Worm (Caenorhabditis elegans) whole organism, L1 larva: Measurements from ENCODE around the gene F44G4.6.

Source experiments
- ama-1 ChIP-seq: fragments of 150-350 bp; optimal IDR thresholded peaks from 2 replicates; lab custom pipeline; 2014
- egl-13 ChIP-seq: sonication (generic microtip); optimal IDR thresholded peaks from 2 replicates; lab custom pipeline; 2016; ENCODE audit warnings: missing genotype, missing genetic modification reagents, missing genetic modification characterization, missing compliant biosample characterization
- egl-27 ChIP-seq, 2 experiments: fragments of 150-350 bp in 1 of 2; sonication (generic microtip); optimal IDR thresholded peaks; 3 replicates each; lab custom pipeline; 2017 to 2018; ENCODE audit warnings: missing biosample characterization in 2 of 2, missing genetic modification characterization in 2 of 2, missing genetic modification reagents in 2 of 2
- fkh-8 ChIP-seq: sonication (generic microtip); optimal IDR thresholded peaks from 2 replicates; lab custom pipeline; 2016; ENCODE audit warnings: mild to moderate bottlenecking, missing genetic modification characterization, missing compliant biosample characterization
- grh-1 ChIP-seq: fragments of 200-800 bp; sonication (Bioruptor generic); IDR thresholded peaks from 2 replicates; pipeline ENCODE4 v1.3.6; 2022; ENCODE audit warnings: missing genetic modification reagents, missing genetic modification characterization, missing compliant biosample characterization
- lin-15B ChIP-seq: fragments of 150-350 bp; sonication (generic microtip); optimal IDR thresholded peaks from 3 replicates; lab custom pipeline; 2014; ENCODE audit warnings: missing biosample characterization, missing genetic modification characterization
- lin-39 ChIP-seq: fragments of 150-350 bp; optimal IDR thresholded peaks from 2 replicates; lab custom pipeline; 2014; ENCODE audit warnings: missing biosample characterization, missing genetic modification reagents, missing genetic modification characterization
- lir-3 ChIP-seq: sonication (generic microtip); optimal IDR thresholded peaks from 2 replicates; lab custom pipeline; 2016; ENCODE audit warnings: mild to moderate bottlenecking, missing genetic modification characterization, moderate library complexity, missing compliant biosample characterization; ENCODE audit not compliant: poor library complexity
- mep-1 ChIP-seq: fragments of 150-350 bp; optimal IDR thresholded peaks from 2 replicates; lab custom pipeline; 2014; ENCODE audit warnings: missing biosample characterization, missing genetic modification characterization
- nhr-12 ChIP-seq: sonication (generic microtip); optimal IDR thresholded peaks from 2 replicates; lab custom pipeline; 2017; ENCODE audit warnings: missing biosample characterization, missing genetic modification characterization
- nhr-237 ChIP-seq: fragments of 150-350 bp; optimal IDR thresholded peaks from 2 replicates; lab custom pipeline; 2014; ENCODE audit warnings: missing biosample characterization, missing genetic modification characterization
- snpc-4 ChIP-seq: fragments of 150-350 bp; optimal IDR thresholded peaks from 2 replicates; lab custom pipeline; 2014; ENCODE audit warnings: missing biosample characterization, missing genetic modification characterization
- sptf-1 ChIP-seq: fragments of 150-350 bp; optimal IDR thresholded peaks from 2 replicates; lab custom pipeline; 2014; ENCODE audit warnings: missing biosample characterization, missing genetic modification characterization
- ztf-11 ChIP-seq, 2 experiments: sonication (generic microtip); optimal IDR thresholded peaks; 2 replicates each; lab custom pipeline; 2016 to 2017; ENCODE audit warnings: missing genetic modification characterization in 2 of 2, missing biosample characterization in 1 of 2, missing compliant biosample characterization in 1 of 2

DNA sequence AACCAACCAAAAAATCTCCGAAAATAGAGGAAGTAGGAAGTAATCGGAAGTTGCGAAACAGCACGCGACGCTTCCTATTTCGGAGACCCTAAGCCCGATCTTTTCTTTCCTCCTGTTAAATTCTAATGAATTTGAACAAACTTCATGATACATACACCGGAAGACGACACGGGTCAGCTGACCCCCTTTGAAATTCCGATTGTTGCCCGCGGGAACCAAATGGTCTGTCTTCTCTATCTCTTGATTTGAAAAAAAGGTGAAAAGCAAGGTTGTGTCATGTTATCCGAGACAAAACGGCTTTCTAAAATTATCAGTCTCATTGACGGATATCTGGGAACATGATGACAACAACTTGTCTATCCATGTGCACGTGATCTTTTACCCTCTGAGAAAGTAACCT is 42.5 kb downstream of the F44G4.6 start:
- no peak for TF ChIP-seq fkh-8 (tag; lab: Kevin White, UChicago)
- no peak for TF ChIP-seq nhr-237
- no peak for TF ChIP-seq lin-39 (tag; lab: Kevin White, UChicago)
- TF ChIP-seq ztf-11 (tag; optimal IDR thresholded peaks at IDR 0.05; lab: Kevin White, UChicago): no peak
- TF ChIP-seq lin-15B (tag; lab: Kevin White, UChicago): no peak
- TF ChIP-seq grh-1 (GFP tag; lab: Robert Waterston, UW): no peak
- TF ChIP-seq sptf-1 (tag; lab: Kevin White, UChicago): no peak
- TF ChIP-seq ama-1 (lab: Kevin White, UChicago): no peak
- TF ChIP-seq lir-3 (tag; lab: Kevin White, UChicago): no peak
- no peak for TF ChIP-seq egl-27 (tag; optimal IDR thresholded peaks at IDR 0.05; lab: Kevin White, UChicago)
- no peak for TF ChIP-seq egl-13
- no peak for TF ChIP-seq mep-1
- TF ChIP-seq snpc-4 (tag; lab: Kevin White, UChicago): no peak
- no peak for TF ChIP-seq nhr-12 (tag; lab: Kevin White, UChicago)
